Worm (Caenorhabditis elegans) whole organism, midembryonic: ENCODE measurements around the gene F59B1.2.
"Not testable (repeated sequence)": the region's sequence is repeated elsewhere in the genome, so short reads cannot be mapped to it uniquely, and the experiment has no call there.

Experiments
- T22C8.4 ChIP-seq: fragments of 200-800 bp; sonication (Bioruptor generic); IDR thresholded peaks from 2 replicates; pipeline ENCODE4 v1.3.6; 2022; ENCODE audit warnings: missing genetic modification characterization, missing compliant biosample characterization
- cog-1 ChIP-seq: sonication (generic microtip); optimal IDR thresholded peaks from 2 replicates; lab custom pipeline; 2016; ENCODE audit warnings: missing genetic modification characterization, missing compliant biosample characterization
- flt-1 ChIP-seq: fragments of 200-800 bp; sonication (Bioruptor generic); IDR thresholded peaks from 2 replicates; pipeline ENCODE4 v1.3.6; 2022; ENCODE audit warnings: missing genetic modification characterization, missing compliant biosample characterization
- klf-2 ChIP-seq: fragments of 200-800 bp; sonication (Bioruptor generic); conservative IDR thresholded peaks from 2 replicates; pipeline ENCODE4 v1.3.6; 2022; ENCODE audit warnings: missing genetic modification reagents, missing genetic modification characterization, missing compliant biosample characterization
- med-1 ChIP-seq: sonication (generic microtip); optimal IDR thresholded peaks from 2 replicates; lab custom pipeline; 2017; ENCODE audit warnings: missing genetic modification characterization, mild to moderate bottlenecking, missing compliant biosample characterization, antibody characterized with exemption, missing genetic modification reagents; ENCODE audit not compliant: insufficient read depth
- ref-1 ChIP-seq: fragments of 200-800 bp; sonication (Bioruptor generic); conservative IDR thresholded peaks from 2 replicates; pipeline ENCODE4 v1.3.6; 2022; ENCODE audit warnings: missing genetic modification reagents, missing genetic modification characterization, missing compliant biosample characterization
- tab-1 ChIP-seq: fragments of 200-800 bp; sonication (Bioruptor generic); IDR thresholded peaks from 2 replicates; pipeline ENCODE4 v1.3.6; 2022; ENCODE audit warnings: missing genetic modification characterization, missing compliant biosample characterization
- ztf-23 ChIP-seq: fragments of 200-800 bp; sonication (Bioruptor generic); IDR thresholded peaks from 2 replicates; pipeline ENCODE4 v1.3.6; 2022; ENCODE audit warnings: missing genetic modification reagents, missing genetic modification characterization, missing compliant biosample characterization
- ztf-29 ChIP-seq: fragments of 200-800 bp; sonication (Bioruptor generic); IDR thresholded peaks from 2 replicates; pipeline ENCODE4 v1.3.6; 2022; ENCODE audit warnings: missing genetic modification reagents, missing genetic modification characterization, missing compliant biosample characterization

F59B1.2 gene

ce11 chrV:3633041-3633440 lies at the start of gene F59B1.2:
TSS of gene F59B1.2 (plus strand) at chrV:3633341.
- TF ChIP-seq cog-1 (tag; lab: Kevin White, UChicago) (no peak), ztf-23 (GFP tag; lab: Robert Waterston, UW) (no peak), klf-2 (no peak), ztf-29 (GFP tag; lab: Robert Waterston, UW) (no peak), flt-1 (no peak), med-1 (GFP tag; lab: Kevin White, UChicago) (no peak), ref-1 (GFP tag; lab: Robert Waterston, UW) (no peak), T22C8.4 (GFP tag; lab: Robert Waterston, UW) (no peak), tab-1 (GFP tag; lab: Robert Waterston, UW) (no peak)

DNA sequence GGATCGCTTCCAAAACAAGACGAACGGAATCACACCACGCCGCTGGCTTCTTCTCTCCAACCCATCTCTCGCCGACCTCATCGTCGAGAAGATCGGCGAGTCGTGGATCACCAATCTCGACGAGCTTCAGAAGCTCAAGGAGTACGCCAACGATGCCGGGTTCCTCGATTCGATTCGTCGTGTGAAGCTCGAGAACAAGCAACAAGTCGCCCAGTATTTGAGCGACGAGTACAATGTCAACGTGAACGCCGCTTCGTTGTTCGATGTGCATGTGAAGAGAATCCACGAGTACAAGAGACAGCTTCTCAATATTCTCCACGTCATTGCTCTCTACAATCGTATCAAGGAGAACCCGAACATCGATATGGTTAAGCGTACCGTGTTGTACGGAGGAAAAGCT lies 49.5 kb upstream of the F59B1.2 start:
- TF ChIP-seq ztf-23 (GFP tag; lab: Robert Waterston, UW) (no peak), T22C8.4 (GFP tag; lab: Robert Waterston, UW) (no peak), ref-1 (GFP tag; lab: Robert Waterston, UW) (no peak), cog-1 (tag; lab: Kevin White, UChicago) (no peak), flt-1 (no peak), klf-2 (no peak), tab-1 (GFP tag; lab: Robert Waterston, UW) (no peak), med-1 (GFP tag; lab: Kevin White, UChicago) (no peak), ztf-29 (GFP tag; lab: Robert Waterston, UW) (no peak)

DNA sequence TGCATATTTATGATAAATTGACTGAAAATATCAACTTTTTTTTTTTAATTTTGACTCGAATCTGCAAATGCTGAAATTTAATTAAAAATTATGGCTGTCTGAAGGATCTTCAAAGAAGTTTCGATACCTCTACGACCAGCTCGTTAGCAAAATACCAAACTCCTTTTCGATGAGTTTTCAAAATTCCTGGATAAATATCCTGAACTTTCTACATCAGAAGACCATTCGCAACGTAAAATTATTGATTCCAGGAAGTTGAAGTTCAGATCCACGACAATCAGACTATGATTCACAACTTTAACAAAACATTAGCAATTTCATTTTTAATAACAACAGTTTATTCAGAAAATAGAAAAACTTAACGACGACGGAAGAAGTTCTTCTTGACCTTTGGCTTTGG lies 48.1 kb upstream of the F59B1.2 start:
- no peak for TF ChIP-seq med-1 (GFP tag; lab: Kevin White, UChicago)
- TF ChIP-seq tab-1 (GFP tag; lab: Robert Waterston, UW), result no peak
- TF ChIP-seq flt-1, result no peak
- TF ChIP-seq cog-1 (tag; lab: Kevin White, UChicago), result no peak
- no peak for TF ChIP-seq T22C8.4 (GFP tag; lab: Robert Waterston, UW)
- TF ChIP-seq ztf-23 (GFP tag; lab: Robert Waterston, UW), result no peak
- TF ChIP-seq ztf-29 (GFP tag; lab: Robert Waterston, UW), result no peak
- no peak for TF ChIP-seq klf-2
- TF ChIP-seq ref-1 (GFP tag; lab: Robert Waterston, UW), result no peak

DNA sequence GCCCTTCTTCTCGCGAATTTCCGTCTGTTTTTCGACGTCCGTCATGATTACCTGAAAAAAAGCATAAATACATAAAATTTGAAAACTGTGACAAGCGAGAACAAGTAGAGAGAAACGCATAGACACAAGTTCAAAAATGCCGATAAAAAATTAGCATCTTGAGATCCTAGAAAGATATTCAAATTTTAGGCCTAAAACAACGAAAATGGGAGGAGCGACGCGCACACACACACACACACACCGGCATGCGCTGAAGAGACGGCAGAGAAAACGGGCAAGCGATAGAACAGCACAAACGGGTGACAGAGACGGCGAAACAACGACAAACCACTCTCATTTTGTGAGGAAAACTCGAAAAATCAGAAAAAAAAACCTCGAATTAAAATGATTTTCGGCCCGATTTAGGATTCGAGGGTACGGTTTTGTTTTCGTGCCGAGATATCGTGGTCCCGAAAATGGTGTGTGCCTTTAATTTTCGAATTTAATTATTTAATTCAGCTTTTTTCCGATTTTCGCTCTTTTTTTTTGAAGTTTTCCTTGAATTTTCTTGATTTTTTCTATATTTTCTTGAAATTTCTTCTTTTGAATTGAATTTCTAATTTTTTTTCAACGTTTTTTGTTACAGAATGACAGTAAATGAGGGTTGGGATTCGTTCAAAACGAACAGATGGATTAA lies 47.0 kb upstream of the F59B1.2 start, which contains the start of the genes rpl-11.1 and T22F3.2:
Gene rpl-11.1 (minus strand): TSS at position 51 of the 676 bp plus-strand sequence.
Gene T22F3.2 (plus strand): TSS at position 626 of the 676 bp plus-strand sequence.
- TF ChIP-seq T22C8.4 (GFP tag; lab: Robert Waterston, UW), result no peak
- TF ChIP-seq flt-1, result no peak
- no peak for TF ChIP-seq ztf-23 (GFP tag; lab: Robert Waterston, UW)
- no peak for TF ChIP-seq med-1 (GFP tag; lab: Kevin White, UChicago)
- TF ChIP-seq ztf-29 (GFP tag; lab: Robert Waterston, UW), result no peak
- no peak for TF ChIP-seq ref-1 (GFP tag; lab: Robert Waterston, UW)
- no peak for TF ChIP-seq cog-1 (tag; lab: Kevin White, UChicago)
- no peak for TF ChIP-seq tab-1 (GFP tag; lab: Robert Waterston, UW)
- no peak for TF ChIP-seq klf-2

- TF ChIP-seq klf-2, result 0 out of 2 replicates have a peak, but pooled peaks have one; percentile 57
- peak; percentile 66 for TF ChIP-seq med-1 (GFP tag; lab: Kevin White, UChicago)
- TF ChIP-seq ztf-29 (GFP tag; lab: Robert Waterston, UW), result peak; percentile 49; the same call in 1 of the 2 replicates
- TF ChIP-seq ref-1 (GFP tag; lab: Robert Waterston, UW), result no peak
- 0 out of 2 replicates have a peak, but pooled peaks have one; percentile 15 for TF ChIP-seq T22C8.4 (GFP tag; lab: Robert Waterston, UW)
- TF ChIP-seq cog-1 (tag; lab: Kevin White, UChicago), result no peak
- TF ChIP-seq ztf-23 (GFP tag; lab: Robert Waterston, UW), result peak; percentile 76
- TF ChIP-seq tab-1 (GFP tag; lab: Robert Waterston, UW), result peak; percentile 81; the same call in 1 of the 2 replicates
- peak; percentile 74 for TF ChIP-seq flt-1
These were observed 45.5 kb upstream of the F59B1.2 start for ce11 chrV:3587633-3588032.

DNA sequence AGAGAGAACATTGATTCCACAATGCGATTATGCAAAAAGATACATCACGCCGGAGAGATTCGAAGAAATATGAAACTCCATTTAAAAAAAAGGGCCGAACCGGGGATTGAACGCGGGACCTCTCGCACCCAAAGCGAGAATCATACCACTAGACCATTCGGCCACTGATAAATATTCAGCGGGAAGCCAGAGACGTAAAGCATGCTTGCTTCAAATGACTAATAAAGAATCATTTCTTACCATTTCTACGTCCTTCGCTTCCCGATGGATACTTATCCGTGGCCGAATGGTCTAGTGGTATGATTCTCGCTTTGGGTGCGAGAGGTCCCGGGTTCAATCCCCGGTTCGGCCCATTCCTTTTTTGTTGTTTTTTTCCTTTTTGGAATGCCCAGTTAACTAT lies 44.9 kb upstream of the F59B1.2 start:
- no peak for TF ChIP-seq flt-1
- no peak for TF ChIP-seq cog-1 (tag; lab: Kevin White, UChicago)
- no peak for TF ChIP-seq klf-2
- no peak for TF ChIP-seq ztf-23 (GFP tag; lab: Robert Waterston, UW)
- no peak for TF ChIP-seq ztf-29 (GFP tag; lab: Robert Waterston, UW)
- no peak for TF ChIP-seq ref-1 (GFP tag; lab: Robert Waterston, UW)
- no peak for TF ChIP-seq med-1 (GFP tag; lab: Kevin White, UChicago)
- TF ChIP-seq tab-1 (GFP tag; lab: Robert Waterston, UW), result no peak
- no peak for TF ChIP-seq T22C8.4 (GFP tag; lab: Robert Waterston, UW)

DNA sequence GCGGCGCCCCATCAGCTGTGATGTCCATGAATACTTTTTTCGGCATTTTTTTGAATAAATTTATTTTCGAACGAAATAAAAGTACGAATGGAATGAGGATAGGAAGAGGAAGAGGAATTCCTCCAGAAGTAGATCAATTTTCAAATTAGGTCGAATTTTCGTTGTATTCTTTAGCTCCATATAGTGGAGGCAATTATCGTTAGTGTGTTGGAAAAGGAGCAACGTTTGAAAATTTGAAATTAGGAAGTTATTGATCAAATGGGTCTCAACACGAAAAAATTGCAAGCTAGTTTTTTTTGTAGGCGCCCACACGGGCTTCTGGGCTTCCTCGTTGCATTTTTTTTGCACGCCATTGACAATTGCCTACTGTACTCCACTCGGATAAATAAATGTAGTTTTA lies 41.0 kb upstream of the F59B1.2 start, which contains the start of gene T22F3.12:
Gene T22F3.12 (minus strand): TSS at position 101 of the 400 bp plus-strand sequence.
- no peak for TF ChIP-seq med-1 (GFP tag; lab: Kevin White, UChicago)
- TF ChIP-seq T22C8.4 (GFP tag; lab: Robert Waterston, UW), result no peak
- no peak for TF ChIP-seq tab-1 (GFP tag; lab: Robert Waterston, UW)
- TF ChIP-seq ztf-29 (GFP tag; lab: Robert Waterston, UW), result no peak
- TF ChIP-seq ztf-23 (GFP tag; lab: Robert Waterston, UW), result no peak
- TF ChIP-seq ref-1 (GFP tag; lab: Robert Waterston, UW), result no peak
- no peak for TF ChIP-seq cog-1 (tag; lab: Kevin White, UChicago)
- TF ChIP-seq klf-2, result no peak
- no peak for TF ChIP-seq flt-1

DNA sequence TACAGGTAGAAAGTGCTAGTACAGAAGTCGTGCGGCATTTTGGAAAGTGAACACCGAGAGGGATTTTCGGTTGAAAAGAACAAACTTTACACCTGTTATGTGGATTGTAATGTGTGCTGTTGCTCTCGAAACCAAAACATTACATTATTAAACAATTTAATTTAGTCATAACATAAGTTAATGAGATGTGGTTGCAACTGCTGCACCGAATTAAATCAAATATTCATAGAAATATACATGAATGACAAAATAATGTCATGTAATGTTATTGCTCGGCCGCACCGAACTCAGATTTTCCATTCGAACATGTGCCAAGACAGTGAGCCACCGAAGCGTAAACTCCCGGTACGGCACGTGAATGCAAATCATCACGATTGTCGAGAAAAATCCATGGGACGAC lies 38.2 kb upstream of the F59B1.2 start, which contains the start of gene srh-213:
Gene srh-213 (minus strand): TSS at position 101 of the 400 bp plus-strand sequence.
- TF ChIP-seq cog-1 (tag; lab: Kevin White, UChicago), result no peak
- TF ChIP-seq flt-1, result no peak
- TF ChIP-seq klf-2, result no peak

DNA sequence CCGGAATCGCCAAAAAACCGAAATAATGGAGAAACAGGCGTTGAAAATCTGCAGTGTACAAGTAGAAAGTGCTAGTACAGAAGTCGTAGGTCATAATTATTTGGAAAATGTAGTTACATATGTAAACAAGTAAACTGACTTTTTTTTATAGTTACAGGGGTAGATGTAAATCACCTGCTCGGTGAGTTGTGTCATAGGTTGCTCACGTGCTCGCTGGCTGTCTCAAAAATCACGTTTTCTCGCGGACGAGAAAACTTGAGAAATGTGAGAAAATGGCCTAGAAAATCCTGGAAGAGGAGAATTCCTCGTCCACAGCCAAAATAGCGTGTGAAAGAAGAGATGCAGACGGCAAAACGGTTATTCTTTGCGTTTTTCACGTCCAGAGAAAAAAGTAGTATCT lies 36.1 kb upstream of the F59B1.2 start, which contains the start of gene srh-212:
Gene srh-212 (minus strand): TSS at position 101 of the 400 bp plus-strand sequence.
- not testable (repeated sequence) for TF ChIP-seq T22C8.4 (GFP tag; lab: Robert Waterston, UW); ztf-29 (GFP tag; lab: Robert Waterston, UW); klf-2
